Worm (Caenorhabditis elegans): Measurements from ENCODE around the gene nlp-34.

The nlp-34 gene

ce11 chrV:4018591-4018990, 39.7 kb upstream of the nlp-34 start:
- no peak for TF ChIP-seq lsy-27 (tag; optimal IDR thresholded peaks at IDR 0.05; ENCODE audit: borderline replicate concordance, insufficient read depth)
- no peak for TF ChIP-seq bed-2 (GFP tag; IDR thresholded peaks at IDR 0.05)
- no peak for TF ChIP-seq F57A8.1 (GFP tag; optimal IDR thresholded peaks at IDR 0.05)
- no peak for TF ChIP-seq mcd-1 (GFP tag; IDR thresholded peaks at IDR 0.05)
- TF ChIP-seq zfh-2 (GFP tag; conservative IDR thresholded peaks at IDR 0.05) = no peak
- TF ChIP-seq Y53G8AR.9 (GFP tag; conservative IDR thresholded peaks at IDR 0.05) = no peak
- TF ChIP-seq mxl-1 (tag; optimal IDR thresholded peaks at IDR 0.05) = no peak
- no peak for TF ChIP-seq unc-62 (GFP tag; optimal IDR thresholded peaks at IDR 0.05)
- no peak for TF ChIP-seq F37B4.10 (GFP tag; IDR thresholded peaks at IDR 0.05)
- no peak for TF ChIP-seq ceh-40 (GFP tag; IDR thresholded peaks at IDR 0.05)
- no peak for TF ChIP-seq hrde-1 (tag; optimal IDR thresholded peaks at IDR 0.05; ENCODE audit: borderline replicate concordance)

ce11 chrV:4016780-4017179, 37.8 kb upstream of the nlp-34 start, which contains the start of gene srw-89:
Gene srw-89 (plus strand): TSS chrV:4017080.
- TF ChIP-seq Y56A3A.18 (GFP tag; IDR thresholded peaks at IDR 0.05) (no peak), egl-18 (GFP tag; IDR thresholded peaks at IDR 0.05) (no peak), ZK185.1 (tag; optimal IDR thresholded peaks at IDR 0.05; ENCODE audit: poor library complexity, severe bottlenecking) (no peak), hmg-20 (GFP tag; IDR thresholded peaks at IDR 0.05) (no peak), zfh-2 (GFP tag; conservative IDR thresholded peaks at IDR 0.05) (no peak), madf-3 (GFP tag; IDR thresholded peaks at IDR 0.05) (no peak), Y53G8AR.9 (GFP tag; conservative IDR thresholded peaks at IDR 0.05) (no peak), F57C9.4 (tag; optimal IDR thresholded peaks at IDR 0.05) (no peak), ccch-3 (GFP tag; optimal IDR thresholded peaks at IDR 0.05) (no peak), lin-54 (GFP tag; optimal IDR thresholded peaks at IDR 0.05) (no peak), chd-7 (tag; optimal IDR thresholded peaks at IDR 0.05) (no peak), C06A6.2 (GFP tag; conservative IDR thresholded peaks at IDR 0.05) (no peak), F10E7.11 (tag; optimal IDR thresholded peaks at IDR 0.05) (no peak), Y79H2A.3 (GFP tag; conservative IDR thresholded peaks at IDR 0.05) (no peak), aptf-3 (GFP tag; IDR thresholded peaks at IDR 0.05) (no peak), F33H1.4 (GFP tag; IDR thresholded peaks at IDR 0.05) (no peak), unc-130 (GFP tag; optimal IDR thresholded peaks at IDR 0.05) (no peak)

- no peak for TF ChIP-seq F37B4.10 (GFP tag; IDR thresholded peaks at IDR 0.05)
- TF ChIP-seq lin-35 (GFP tag; optimal IDR thresholded peaks at IDR 0.05) = no peak
- TF ChIP-seq mes-4 (tag; optimal IDR thresholded peaks at IDR 0.05) = no peak
- no peak for TF ChIP-seq nhr-120 (GFP tag; IDR thresholded peaks at IDR 0.05)
- no peak for TF ChIP-seq hrde-1 (tag; optimal IDR thresholded peaks at IDR 0.05; ENCODE audit: borderline replicate concordance)
Observed at ce11 chrV:4010170-4010569, 31.2 kb upstream of the nlp-34 start, which contains the start of gene srh-4. Gene srh-4 (plus strand): TSS chrV:4010470.

- TF ChIP-seq xnd-1 (tag; optimal IDR thresholded peaks at IDR 0.05) (no peak), ceh-91 (GFP tag; IDR thresholded peaks at IDR 0.05) (no peak), F55B11.4 (tag; optimal IDR thresholded peaks at IDR 0.05; ENCODE audit: borderline replicate concordance, insufficient read depth) (no peak)
Observed at ce11 chrV:4007927-4008326, 29.0 kb upstream of the nlp-34 start, which contains the start of gene srh-7. Gene srh-7 (plus strand): TSS chrV:4008227.

ce11 chrV:4005219-4005618, 26.3 kb upstream of the nlp-34 start, which contains the start of gene srh-8:
Gene srh-8 (plus strand): TSS chrV:4005519.
- no peak for TF ChIP-seq F39B2.1 (GFP tag; IDR thresholded peaks at IDR 0.05)
- TF ChIP-seq nhr-27 (tag; optimal IDR thresholded peaks at IDR 0.05) = no peak
- TF ChIP-seq zfh-2 (GFP tag; conservative IDR thresholded peaks at IDR 0.05) = no peak
- no peak for TF ChIP-seq unc-62 (GFP tag; optimal IDR thresholded peaks at IDR 0.05)
- TF ChIP-seq rec-8 (tag; optimal IDR thresholded peaks at IDR 0.05) = no peak
- no peak for TF ChIP-seq madf-6 (GFP tag; IDR thresholded peaks at IDR 0.05)
- TF ChIP-seq C17E4.6 (GFP tag; IDR thresholded peaks at IDR 0.05) = no peak
- no peak for TF ChIP-seq ama-1 (optimal IDR thresholded peaks at IDR 0.05)
- TF ChIP-seq ama-1 (GFP tag; optimal IDR thresholded peaks at IDR 0.05) = no peak
- TF ChIP-seq egl-18 (GFP tag; IDR thresholded peaks at IDR 0.05) = no peak
- no peak for TF ChIP-seq dpff-1 (tag; optimal IDR thresholded peaks at IDR 0.05)
- TF ChIP-seq xnd-1 (tag; optimal IDR thresholded peaks at IDR 0.05) = no peak
- TF ChIP-seq sptf-2 (GFP tag; optimal IDR thresholded peaks at IDR 0.05) = no peak
- TF ChIP-seq aptf-2 (GFP tag; conservative IDR thresholded peaks at IDR 0.05) = no peak
- TF ChIP-seq mcd-1 (GFP tag; IDR thresholded peaks at IDR 0.05) = no peak
- no peak for TF ChIP-seq cebp-2 (GFP tag; IDR thresholded peaks at IDR 0.05)
